Worm (Caenorhabditis elegans): ENCODE results near the gene Y39G8B.7.

Gene Y39G8B.7

DNA sequence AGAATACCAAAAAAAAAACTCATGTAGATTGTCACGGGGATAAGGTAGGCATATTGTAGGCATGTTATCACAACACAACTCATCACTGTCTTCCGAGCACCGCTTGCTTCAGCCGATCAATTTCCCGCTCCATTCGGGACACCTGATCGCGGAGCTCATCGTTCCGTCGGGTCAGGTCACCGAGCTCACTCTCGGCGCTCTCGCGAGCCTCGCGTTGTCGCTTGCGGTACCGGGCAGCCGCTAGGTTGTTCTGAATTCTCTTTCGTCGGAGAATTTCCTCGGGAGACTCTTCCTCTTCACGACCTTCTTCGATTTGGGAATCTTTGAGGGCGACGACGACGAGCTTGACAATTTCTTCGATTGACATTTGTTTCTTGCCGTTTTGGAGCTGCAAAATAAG is 42.8 kb downstream of the Y39G8B.7 start:
- no peak for TF ChIP-seq unc-62 (GFP tag; optimal IDR thresholded peaks at IDR 0.05)

DNA sequence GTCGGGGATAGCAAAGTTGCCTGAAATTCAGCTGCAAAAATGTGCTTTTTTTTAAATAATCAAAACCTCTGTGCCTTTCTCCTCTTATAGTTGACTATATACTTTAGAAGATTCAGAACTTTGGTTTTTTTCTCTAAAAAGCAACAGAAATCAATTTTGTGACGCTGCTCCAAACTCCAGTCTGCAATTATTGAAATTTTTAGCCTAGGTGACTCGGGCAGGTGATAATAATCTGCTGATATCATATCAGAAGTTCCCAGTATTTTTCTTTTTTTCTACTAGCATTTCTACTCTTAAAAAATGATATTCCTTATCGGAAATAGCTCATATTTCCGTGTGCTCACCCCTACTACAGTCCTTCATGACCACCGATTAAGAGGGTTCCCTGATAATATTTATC is 45.5 kb downstream of the Y39G8B.7 start, which contains the start of gene sre-44:
sre-44 (plus strand) TSS at position 301 of the 400 bp plus-strand sequence.
- no peak for TF ChIP-seq unc-62 (GFP tag; optimal IDR thresholded peaks at IDR 0.05)

DNA sequence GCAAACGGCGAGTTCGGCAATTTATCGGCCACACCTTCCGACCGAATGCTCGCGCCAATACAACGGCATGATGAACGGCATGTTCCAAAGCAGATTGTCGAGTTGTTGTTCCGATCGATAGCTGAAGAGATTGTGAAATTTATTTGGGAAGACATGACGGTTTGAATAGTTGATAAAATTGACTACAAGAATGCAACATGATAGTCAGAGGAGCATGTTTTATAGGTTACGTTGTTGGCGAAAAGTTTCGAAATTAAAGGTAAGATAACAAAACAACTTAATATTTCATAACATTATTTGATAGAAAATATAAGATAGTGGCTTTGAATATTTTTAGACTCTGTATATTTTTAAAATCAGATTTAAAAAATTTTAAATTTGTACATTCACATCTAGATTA is 49.3 kb downstream of the Y39G8B.7 start:
- TF ChIP-seq unc-62 (GFP tag; optimal IDR thresholded peaks at IDR 0.05), result no peak

Measured in whole organism, dauer.